Fruit fly (Drosophila melanogaster) whole organism, pupa: Measurements from ENCODE around the gene CG9706.

Source experiments
- CG14655 ChIP-seq: fragments of 200-800 bp; sonication (Bioruptor generic); optimal IDR thresholded peaks from 3 replicates; lab custom pipeline; 2017; ENCODE audit warnings: mild to moderate bottlenecking, missing biosample characterization, missing genetic modification reagents, missing genetic modification characterization
- CG9948 ChIP-seq: fragments of 200-800 bp; sonication (Bioruptor generic); optimal IDR thresholded peaks from 2 replicates; lab custom pipeline; 2018; ENCODE audit warnings: missing biosample characterization, mild to moderate bottlenecking, missing genetic modification characterization, moderate library complexity
- D1 ChIP-seq: fragments of 200-800 bp; sonication (Bioruptor generic); optimal IDR thresholded peaks from 2 replicates; lab custom pipeline; 2018; ENCODE audit warnings: missing biosample characterization, mild to moderate bottlenecking, missing genetic modification characterization, moderate library complexity
- EcR ChIP-seq: fragments of 200-800 bp; sonication (Bioruptor generic); optimal IDR thresholded peaks from 3 replicates; lab custom pipeline; 2019; ENCODE audit warnings: missing biosample characterization, missing genetic modification characterization, mild to moderate bottlenecking, moderate library complexity, missing genetic modification reagents
- gl ChIP-seq: fragments of 200-800 bp; sonication (Bioruptor generic); optimal IDR thresholded peaks from 2 replicates; lab custom pipeline; 2018; ENCODE audit warnings: missing biosample characterization, mild to moderate bottlenecking, missing genetic modification characterization
- rn ChIP-seq: fragments of 200-800 bp; sonication (Bioruptor generic); IDR thresholded peaks from 2 replicates; pipeline ENCODE4 v1.3.6; 2022; ENCODE audit warnings: missing biosample characterization, missing genetic modification characterization

dm6 chr3L:16782218-16782763, 519 bp upstream of the CG9706 start:
- TF ChIP-seq CG9948 (tag; lab: Kevin White, UChicago) (peak; percentile 77), EcR (GFP tag; lab: Kevin White, UChicago) (no peak), gl (tag; lab: Kevin White, UChicago) (peak; percentile 67), rn (GFP tag; lab: Robert Waterston, UW) (no peak), CG14655 (no peak), D1 (no peak)
